Worm (Caenorhabditis elegans) whole organism, early embryonic: Measurements from ENCODE around the gene nlp-46.

Experiments used
- B0310.2 ChIP-seq: sonication (generic microtip); optimal IDR thresholded peaks from 2 replicates; lab custom pipeline; 2016; ENCODE audit warnings: mild to moderate bottlenecking, missing genetic modification characterization, missing compliant biosample characterization
- F13C5.2 ChIP-seq: sonication (generic microtip); optimal IDR thresholded peaks from 2 replicates; lab custom pipeline; 2017; ENCODE audit warnings: mild to moderate bottlenecking, missing genetic modification characterization, inconsistent platforms, missing compliant biosample characterization
- aly-1 ChIP-seq: sonication (generic microtip); optimal IDR thresholded peaks from 2 replicates; lab custom pipeline; 2016; ENCODE audit warnings: missing genetic modification characterization, missing compliant biosample characterization
- ama-1 ChIP-seq: fragments of 150-350 bp; optimal IDR thresholded peaks from 2 replicates; lab custom pipeline; 2014
- ceh-13 ChIP-seq: fragments of 200-800 bp; sonication (Bioruptor generic); optimal IDR thresholded peaks from 2 replicates; lab custom pipeline; 2018; ENCODE audit warnings: mild to moderate bottlenecking, missing genetic modification characterization, missing compliant biosample characterization
- ceh-36 ChIP-seq: sonication (generic microtip); optimal IDR thresholded peaks from 2 replicates; lab custom pipeline; 2016; ENCODE audit warnings: missing genetic modification characterization, inconsistent platforms, missing compliant biosample characterization
- ets-7 ChIP-seq: sonication (generic microtip); optimal IDR thresholded peaks from 2 replicates; lab custom pipeline; 2016; ENCODE audit warnings: missing genotype, missing genetic modification characterization, missing compliant biosample characterization
- flt-1 ChIP-seq: fragments of 200-800 bp; sonication (Bioruptor generic); IDR thresholded peaks from 2 replicates; pipeline ENCODE4 v1.3.6; 2022; ENCODE audit warnings: missing genetic modification characterization, missing compliant biosample characterization
- hmbx-1 ChIP-seq: sonication (generic microtip); optimal IDR thresholded peaks from 2 replicates; lab custom pipeline; 2016; ENCODE audit warnings: mild to moderate bottlenecking, missing genetic modification characterization, missing compliant biosample characterization
- hmg-4 ChIP-seq: fragments of 200-800 bp; sonication (Bioruptor generic); optimal IDR thresholded peaks from 2 replicates; lab custom pipeline; 2018; ENCODE audit warnings: mild to moderate bottlenecking, missing genetic modification characterization, missing compliant biosample characterization
- hnd-1 ChIP-seq: sonication (generic microtip); optimal IDR thresholded peaks from 2 replicates; lab custom pipeline; 2016; ENCODE audit warnings: missing genetic modification characterization, missing compliant biosample characterization
- pes-1 ChIP-seq: fragments of 200-800 bp; sonication (Bioruptor generic); IDR thresholded peaks from 2 replicates; pipeline ENCODE4 v1.3.6; 2022; ENCODE audit warnings: missing genetic modification reagents, missing genetic modification characterization, missing compliant biosample characterization
- scrt-1 ChIP-seq: fragments of 200-800 bp; sonication (Bioruptor generic); IDR thresholded peaks from 2 replicates; pipeline ENCODE4 v1.3.6; 2022; ENCODE audit warnings: missing genetic modification characterization, missing compliant biosample characterization
- sea-1 ChIP-seq: fragments of 200-800 bp; sonication (Bioruptor generic); conservative IDR thresholded peaks from 2 replicates; pipeline ENCODE4 v1.3.6; 2022; ENCODE audit warnings: missing genetic modification characterization, missing compliant biosample characterization
- tbx-11 ChIP-seq: fragments of 200-800 bp; sonication (Bioruptor generic); IDR thresholded peaks from 2 replicates; pipeline ENCODE4 v1.3.6; 2022; ENCODE audit warnings: missing genetic modification characterization, missing compliant biosample characterization
- tbx-37 ChIP-seq: fragments of 200-800 bp; sonication (Bioruptor generic); conservative IDR thresholded peaks from 2 replicates; pipeline ENCODE4 v1.3.6; 2022; ENCODE audit warnings: missing genetic modification reagents, missing genetic modification characterization, missing compliant biosample characterization
- tra-4 ChIP-seq: sonication (generic microtip); optimal IDR thresholded peaks from 2 replicates; lab custom pipeline; 2017; ENCODE audit warnings: missing genetic modification characterization, missing compliant biosample characterization

The nlp-46 gene

DNA sequence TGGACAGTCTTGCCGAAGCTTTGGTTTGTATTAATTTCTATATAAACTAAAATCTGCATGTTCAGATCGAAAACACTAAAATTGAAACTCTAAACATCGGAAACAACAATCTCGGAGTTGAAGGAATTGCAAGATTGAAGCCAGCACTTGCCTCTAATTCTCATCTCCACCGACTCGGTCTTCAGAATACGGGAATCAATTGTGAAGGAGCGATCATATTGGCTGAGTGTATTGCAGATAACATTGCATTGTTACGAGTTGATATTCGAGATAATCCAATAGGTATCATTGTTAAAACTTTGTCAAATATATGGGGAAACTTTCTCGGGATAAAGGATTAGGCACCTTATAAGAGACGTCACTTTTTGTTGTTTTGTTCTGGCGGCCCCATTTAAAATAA lies 35.8 kb downstream of the nlp-46 start:
- TF ChIP-seq B0310.2 (tag; lab: Kevin White, UChicago) (no peak), pes-1 (GFP tag; lab: Robert Waterston, UW) (no peak), tra-4 (tag; lab: Kevin White, UChicago) (no peak), aly-1 (tag; lab: Kevin White, UChicago) (no peak), ama-1 (lab: Kevin White, UChicago) (no peak), tbx-37 (GFP tag; lab: Robert Waterston, UW) (no peak), tbx-11 (no peak)

DNA sequence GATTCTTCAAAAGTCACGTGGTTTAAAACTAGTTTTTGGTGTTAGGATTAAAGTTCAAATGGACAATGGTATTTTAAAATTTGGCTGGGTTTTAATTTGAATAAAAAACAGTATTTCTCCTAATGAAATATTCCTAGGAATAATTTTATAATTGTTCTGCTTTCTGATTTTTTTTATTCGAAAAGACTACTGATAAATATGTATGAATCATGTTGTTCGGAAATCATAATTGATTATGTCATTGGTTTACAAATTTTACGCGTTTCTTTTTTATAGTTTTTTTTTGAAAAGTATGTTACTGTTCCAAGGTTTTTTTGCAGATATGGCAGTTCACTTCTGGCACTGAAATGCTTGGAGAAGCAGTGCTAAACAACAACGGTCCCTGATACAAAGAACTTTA lies 37.7 kb downstream of the nlp-46 start, which contains the start of gene F28C1.3:
Gene F28C1.3, plus strand, starts transcription at position 301 of the 400 bp plus-strand sequence.
- TF ChIP-seq ama-1 (lab: Kevin White, UChicago) (no peak), scrt-1 (no peak), tbx-37 (GFP tag; lab: Robert Waterston, UW) (no peak)

DNA sequence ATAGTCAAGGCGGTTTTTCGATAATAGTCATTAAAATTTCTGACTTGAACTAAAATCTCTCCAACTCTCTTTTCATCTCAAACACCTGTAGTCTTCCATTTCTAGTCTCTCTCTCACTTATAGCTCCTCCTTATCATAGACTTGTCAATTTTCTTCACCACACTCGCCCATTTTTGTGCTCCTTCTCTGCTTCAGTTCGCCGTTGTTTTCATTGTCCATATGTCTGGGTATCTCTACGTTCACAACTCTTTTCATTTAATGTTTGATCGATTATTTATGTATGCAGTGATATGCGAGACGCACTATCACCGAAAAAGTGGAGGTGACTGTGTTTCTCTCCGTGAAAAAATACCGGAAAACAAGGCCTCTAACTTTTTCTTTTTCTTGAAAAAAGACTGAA lies 38.3 kb downstream of the nlp-46 start:
- no peak for TF ChIP-seq ceh-13 (GFP tag; lab: Kevin White, UChicago)

DNA sequence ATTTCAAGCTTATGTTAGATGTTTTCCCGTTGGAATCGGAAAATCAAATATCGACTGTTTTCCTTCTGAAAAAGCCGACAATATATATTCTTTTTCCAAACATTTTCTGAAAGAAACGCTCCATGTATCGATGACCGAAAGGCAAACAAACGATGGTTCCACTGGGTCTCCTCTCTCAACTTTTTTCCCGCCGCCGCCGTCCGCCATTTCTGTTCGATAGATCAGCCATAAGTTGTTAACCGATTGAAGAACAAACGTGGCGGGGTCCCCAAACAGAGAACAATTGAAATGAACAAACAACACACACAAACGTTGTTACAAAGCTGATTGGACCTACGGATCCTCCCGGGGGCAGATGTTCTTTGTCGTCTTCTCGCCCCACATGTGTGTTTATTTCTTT lies 39.4 kb downstream of the nlp-46 start:
- TF ChIP-seq ama-1 (lab: Kevin White, UChicago), result no peak
- TF ChIP-seq pes-1 (GFP tag; lab: Robert Waterston, UW), result no peak
- TF ChIP-seq flt-1 (GFP tag; lab: Robert Waterston, UW), result no peak
- no peak for TF ChIP-seq hnd-1
- no peak for TF ChIP-seq ceh-13 (GFP tag; lab: Kevin White, UChicago)
- no peak for TF ChIP-seq aly-1 (tag; lab: Kevin White, UChicago)
- TF ChIP-seq sea-1 (GFP tag; lab: Robert Waterston, UW), result no peak
- no peak for TF ChIP-seq ceh-36 (tag; lab: Kevin White, UChicago)
- no peak for TF ChIP-seq hmg-4 (GFP tag; lab: Kevin White, UChicago)
- no peak for TF ChIP-seq tbx-11
- no peak for TF ChIP-seq ets-7 (tag; lab: Kevin White, UChicago)
- TF ChIP-seq B0310.2 (tag; lab: Kevin White, UChicago), result no peak
- TF ChIP-seq tra-4 (tag; lab: Kevin White, UChicago), result no peak
- TF ChIP-seq hmbx-1 (tag; lab: Kevin White, UChicago), result no peak
- TF ChIP-seq tbx-37 (GFP tag; lab: Robert Waterston, UW), result no peak
- TF ChIP-seq scrt-1, result no peak
- no peak for TF ChIP-seq F13C5.2

DNA sequence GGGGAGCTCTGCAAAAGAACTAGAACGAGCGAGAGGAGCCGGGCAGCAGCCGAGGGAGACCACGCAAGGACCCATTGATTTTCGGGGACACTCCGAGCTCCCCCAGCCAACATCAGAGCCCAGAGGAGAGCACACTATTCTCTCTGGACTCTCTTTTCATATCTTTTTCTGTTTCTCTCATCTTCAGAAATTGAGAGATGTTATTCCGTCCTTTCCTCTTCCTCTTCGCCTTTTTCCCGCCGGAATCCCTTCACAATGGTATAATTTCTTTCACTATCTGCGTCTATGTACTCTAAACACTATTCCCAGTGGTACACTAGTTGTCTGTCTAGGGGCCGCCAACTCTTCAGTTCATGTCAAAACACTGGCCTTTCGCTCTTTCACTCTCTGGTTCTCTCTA lies 40.7 kb downstream of the nlp-46 start:
- TF ChIP-seq B0310.2 (tag; lab: Kevin White, UChicago) (no peak), hmg-4 (GFP tag; lab: Kevin White, UChicago) (peak; percentile 43), aly-1 (tag; lab: Kevin White, UChicago) (no peak)

DNA sequence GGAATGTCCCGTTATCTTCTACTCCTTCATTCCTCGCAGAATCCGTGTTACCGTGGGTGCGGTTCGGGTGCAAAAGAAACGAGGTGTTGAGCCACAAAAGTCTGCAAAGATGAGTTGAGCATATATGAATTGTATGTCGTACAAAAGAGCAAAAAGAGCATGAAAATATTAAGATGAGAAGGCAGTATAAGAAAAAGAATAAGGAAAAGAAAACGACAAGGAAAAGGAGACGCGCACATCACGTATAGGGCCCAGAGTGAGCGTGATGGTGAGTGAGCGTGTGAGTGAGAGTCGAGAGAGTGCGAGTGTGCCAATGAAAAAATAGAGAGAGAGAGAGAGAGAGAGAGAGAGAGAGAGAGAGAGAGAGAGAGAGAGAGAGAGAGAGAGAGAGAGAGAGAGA lies 43.2 kb downstream of the nlp-46 start, which contains the start of gene egl-10:
Gene egl-10, minus strand, starts transcription at position 101 of the 400 bp plus-strand sequence.
- TF ChIP-seq flt-1 (GFP tag; lab: Robert Waterston, UW) (no peak), sea-1 (GFP tag; lab: Robert Waterston, UW) (no peak), ama-1 (lab: Kevin White, UChicago) (no peak), ceh-36 (tag; lab: Kevin White, UChicago) (no peak), tbx-37 (GFP tag; lab: Robert Waterston, UW) (no peak), ets-7 (tag; lab: Kevin White, UChicago) (no peak), scrt-1 (no peak), F13C5.2 (no peak), hmbx-1 (tag; lab: Kevin White, UChicago) (no peak), tra-4 (tag; lab: Kevin White, UChicago) (no peak), hnd-1 (no peak)

DNA sequence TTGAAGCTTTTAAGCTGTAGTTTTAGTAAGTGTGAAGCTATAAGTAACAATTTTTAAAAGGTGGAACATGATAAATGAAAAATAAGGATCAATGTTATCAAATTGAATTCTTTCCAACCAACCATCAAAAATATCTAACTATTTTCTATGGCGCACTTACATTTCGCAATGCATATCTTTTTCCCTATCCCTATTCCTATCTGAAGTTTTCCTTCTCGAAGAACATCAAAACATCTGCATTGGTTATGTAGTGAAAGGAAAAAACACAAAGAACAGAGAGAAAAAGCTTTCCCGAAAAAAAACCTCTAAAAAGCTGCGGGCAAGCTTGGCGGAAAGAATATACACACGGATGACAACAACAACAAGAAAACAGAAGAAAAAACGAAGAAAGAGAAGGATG lies 45.5 kb downstream of the nlp-46 start:
- no peak for TF ChIP-seq scrt-1
- TF ChIP-seq ceh-36 (tag; lab: Kevin White, UChicago), result no peak
- no peak for TF ChIP-seq hmg-4 (GFP tag; lab: Kevin White, UChicago)
- TF ChIP-seq B0310.2 (tag; lab: Kevin White, UChicago), result no peak
- no peak for TF ChIP-seq F13C5.2
- no peak for TF ChIP-seq tbx-37 (GFP tag; lab: Robert Waterston, UW)
- TF ChIP-seq hnd-1, result no peak
- no peak for TF ChIP-seq sea-1 (GFP tag; lab: Robert Waterston, UW)
- TF ChIP-seq hmbx-1 (tag; lab: Kevin White, UChicago), result no peak
- no peak for TF ChIP-seq pes-1 (GFP tag; lab: Robert Waterston, UW)
- TF ChIP-seq aly-1 (tag; lab: Kevin White, UChicago), result no peak
- TF ChIP-seq ceh-13 (GFP tag; lab: Kevin White, UChicago), result no peak
- no peak for TF ChIP-seq ama-1 (lab: Kevin White, UChicago)
- TF ChIP-seq flt-1 (GFP tag; lab: Robert Waterston, UW), result no peak
- TF ChIP-seq tbx-11, result no peak
- TF ChIP-seq tra-4 (tag; lab: Kevin White, UChicago), result no peak
- TF ChIP-seq ets-7 (tag; lab: Kevin White, UChicago), result no peak

DNA sequence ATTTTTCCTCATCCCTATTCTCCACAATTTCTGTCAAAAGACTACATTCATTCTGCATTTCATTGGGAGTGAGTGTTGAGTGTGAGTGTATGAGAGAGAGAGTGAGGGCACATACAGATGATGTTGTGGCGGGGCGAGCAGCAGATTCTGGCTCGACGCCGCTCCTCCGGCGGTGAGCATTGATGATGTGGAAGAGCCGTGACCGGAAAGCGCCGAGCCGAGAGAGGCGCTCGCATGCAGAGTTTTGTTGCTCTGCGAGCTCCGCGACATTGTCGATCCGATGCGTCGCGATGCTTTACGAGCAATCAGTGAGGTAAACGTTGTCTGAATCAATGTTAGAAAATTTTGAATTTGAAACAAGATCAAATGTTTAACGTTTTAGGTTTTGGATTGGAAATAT lies 50.4 kb downstream of the nlp-46 start:
- no peak for TF ChIP-seq tbx-37 (GFP tag; lab: Robert Waterston, UW)
- no peak for TF ChIP-seq tra-4 (tag; lab: Kevin White, UChicago)
- TF ChIP-seq sea-1 (GFP tag; lab: Robert Waterston, UW), result no peak
- TF ChIP-seq hmg-4 (GFP tag; lab: Kevin White, UChicago), result no peak
- TF ChIP-seq F13C5.2, result no peak
- no peak for TF ChIP-seq aly-1 (tag; lab: Kevin White, UChicago)
- TF ChIP-seq hmbx-1 (tag; lab: Kevin White, UChicago), result no peak
